Fruit fly (Drosophila melanogaster): ENCODE results near the gene GC2.
"Not testable (repeated sequence)": the region's sequence is repeated elsewhere in the genome, so short reads cannot be mapped to it uniquely, and the experiment has no call there.

- TF ChIP-seq CG9705 (GFP tag; optimal IDR thresholded peaks at IDR 0.05); Hnf4 (GFP tag; optimal IDR thresholded peaks at IDR 0.05); dl (GFP tag; optimal IDR thresholded peaks at IDR 0.05; ENCODE audit: insufficient read depth in 1 of 2, partially characterized antibody in 2 of 2); Dif (GFP tag; optimal IDR thresholded peaks at IDR 0.05; ENCODE audit: partially characterized antibody); h (GFP tag; optimal IDR thresholded peaks at IDR 0.05); br (GFP tag; optimal IDR thresholded peaks at IDR 0.05); dsf (GFP tag; optimal IDR thresholded peaks at IDR 0.05; ENCODE audit: borderline replicate concordance); Dfd (GFP tag; optimal IDR thresholded peaks at IDR 0.05); jim (GFP tag; optimal IDR thresholded peaks at IDR 0.05); Hr83 (GFP tag; optimal IDR thresholded peaks at IDR 0.05; ENCODE audit: poor library complexity, severe bottlenecking); pan (optimal IDR thresholded peaks at IDR 0.05); foxo (GFP tag; optimal IDR thresholded peaks at IDR 0.05): not testable (repeated sequence)
These were observed 15.1 kb upstream of the GC2 start, which contains the start of gene Hsp70Aa for dm6 chr3R:11956444-11956843.
